Worm (Caenorhabditis elegans) whole organism, L2 larva: Measurements from ENCODE around the gene R04D3.3.

Experiments used
- C34F6.9 ChIP-seq: fragments of 150-350 bp; optimal IDR thresholded peaks from 2 replicates; lab custom pipeline; 2014; ENCODE audit warnings: missing biosample characterization, missing genetic modification characterization
- F13H6.1 ChIP-seq: sonication (generic microtip); optimal IDR thresholded peaks from 2 replicates; lab custom pipeline; 2016; ENCODE audit warnings: missing genetic modification characterization, missing compliant biosample characterization
- R02D3.7 ChIP-seq: fragments of 150-350 bp; optimal IDR thresholded peaks from 2 replicates; lab custom pipeline; 2014; ENCODE audit warnings: missing biosample characterization, missing genetic modification characterization
- Y55F3AM.14 ChIP-seq: fragments of 200-800 bp; sonication (Bioruptor generic); optimal IDR thresholded peaks from 2 replicates; lab custom pipeline; 2018; ENCODE audit warnings: mild to moderate bottlenecking, missing genetic modification characterization, missing compliant biosample characterization
- ZK546.5 ChIP-seq: sonication (generic microtip); optimal IDR thresholded peaks from 2 replicates; lab custom pipeline; 2017; ENCODE audit warnings: missing biosample characterization, missing genetic modification characterization
- alr-1 ChIP-seq: fragments of 150-350 bp; optimal IDR thresholded peaks from 2 replicates; lab custom pipeline; 2014; ENCODE audit warnings: missing biosample characterization, missing genetic modification characterization
- ama-1 ChIP-seq: fragments of 150-350 bp; optimal IDR thresholded peaks from 2 replicates; lab custom pipeline; 2018; ENCODE audit warnings: inconsistent platforms
- blmp-1 ChIP-seq: sonication (generic microtip); optimal IDR thresholded peaks from 2 replicates; lab custom pipeline; 2017; ENCODE audit warnings: missing genetic modification characterization, mild to moderate bottlenecking, missing compliant biosample characterization, antibody characterized with exemption, moderate library complexity; ENCODE audit not compliant: insufficient read depth
- ceh-16 ChIP-seq: fragments of 150-350 bp; optimal IDR thresholded peaks from 2 replicates; lab custom pipeline; 2014; ENCODE audit warnings: missing biosample characterization, missing genetic modification characterization
- ceh-82 ChIP-seq: fragments of 150-350 bp; optimal IDR thresholded peaks from 2 replicates; lab custom pipeline; 2014; ENCODE audit warnings: missing biosample characterization, missing genetic modification characterization
- crh-2 ChIP-seq: sonication (generic microtip); optimal IDR thresholded peaks from 2 replicates; lab custom pipeline; 2017; ENCODE audit warnings: missing biosample characterization, missing genetic modification characterization
- dmd-4 ChIP-seq: sonication (generic microtip); optimal IDR thresholded peaks from 2 replicates; lab custom pipeline; 2017; ENCODE audit warnings: missing biosample characterization, missing genetic modification characterization
- elt-1 ChIP-seq: fragments of 150-350 bp; optimal IDR thresholded peaks from 2 replicates; lab custom pipeline; 2014; ENCODE audit warnings: missing biosample characterization, missing genetic modification characterization
- elt-3 ChIP-seq: sonication (generic microtip); optimal IDR thresholded peaks from 2 replicates; lab custom pipeline; 2017; ENCODE audit warnings: missing biosample characterization, missing genetic modification characterization
- fos-1 ChIP-seq: fragments of 150-350 bp; optimal IDR thresholded peaks from 2 replicates; lab custom pipeline; 2014; ENCODE audit warnings: missing biosample characterization, missing genetic modification characterization
- lin-11 ChIP-seq: fragments of 150-350 bp; sonication (generic microtip); optimal IDR thresholded peaks from 2 replicates; lab custom pipeline; 2014; ENCODE audit warnings: missing biosample characterization, missing genetic modification characterization, inconsistent platforms, mixed read lengths
- lsy-2 ChIP-seq, 2 experiments: fragments of 150-350 bp in 1 of 2; sonication (generic microtip) in 1 of 2; optimal IDR thresholded peaks; 2 replicates each; lab custom pipeline; 2014 to 2017; ENCODE audit warnings: missing biosample characterization in 2 of 2, missing genetic modification characterization in 2 of 2
- mab-5 ChIP-seq: fragments of 150-350 bp; optimal IDR thresholded peaks from 2 replicates; lab custom pipeline; 2014; ENCODE audit warnings: missing biosample characterization, missing genetic modification characterization
- mdl-1 ChIP-seq, 2 experiments: fragments of 150-350 bp in 1 of 2; sonication (generic microtip) in 1 of 2; optimal IDR thresholded peaks; 2 replicates each; lab custom pipeline; 2017; ENCODE audit warnings: missing biosample characterization in 2 of 2, missing genetic modification characterization in 2 of 2
- nhr-10 ChIP-seq: sonication (generic microtip); optimal IDR thresholded peaks from 2 replicates; lab custom pipeline; 2017; ENCODE audit warnings: missing biosample characterization, missing genetic modification characterization
- nhr-12 ChIP-seq: fragments of 150-350 bp; optimal IDR thresholded peaks from 2 replicates; lab custom pipeline; 2014; ENCODE audit warnings: missing biosample characterization, missing genetic modification characterization
- nhr-129 ChIP-seq: fragments of 150-350 bp; optimal IDR thresholded peaks from 2 replicates; lab custom pipeline; 2014; ENCODE audit warnings: missing biosample characterization, missing genetic modification characterization
- nhr-21 ChIP-seq: fragments of 150-350 bp; optimal IDR thresholded peaks from 2 replicates; lab custom pipeline; 2014; ENCODE audit warnings: missing biosample characterization, missing genetic modification characterization
- nhr-23 ChIP-seq: fragments of 150-350 bp; optimal IDR thresholded peaks from 2 replicates; lab custom pipeline; 2014; ENCODE audit warnings: missing biosample characterization, missing genetic modification reagents, missing genetic modification characterization
- nhr-237 ChIP-seq: fragments of 150-350 bp; optimal IDR thresholded peaks from 2 replicates; lab custom pipeline; 2014; ENCODE audit warnings: missing biosample characterization, missing genetic modification characterization
- nhr-25 ChIP-seq: fragments of 150-350 bp; sonication (generic microtip); optimal IDR thresholded peaks from 3 replicates; lab custom pipeline; 2014; ENCODE audit warnings: missing biosample characterization, missing genetic modification characterization
- nhr-6 ChIP-seq: fragments of 150-350 bp; optimal IDR thresholded peaks from 2 replicates; lab custom pipeline; 2014; ENCODE audit warnings: missing biosample characterization, missing genetic modification characterization
- skn-1 ChIP-seq: sonication (generic microtip); optimal IDR thresholded peaks from 2 replicates; lab custom pipeline; 2017; ENCODE audit warnings: missing biosample characterization, missing genetic modification characterization
- sma-3 ChIP-seq: sonication (generic microtip); optimal IDR thresholded peaks from 2 replicates; lab custom pipeline; 2016; ENCODE audit warnings: missing genetic modification reagents, missing genetic modification characterization, missing compliant biosample characterization
- sma-9 ChIP-seq, 2 experiments: fragments of 150-350 bp in 1 of 2; sonication (generic microtip) in 1 of 2; optimal IDR thresholded peaks; 2 replicates each; lab custom pipeline; 2014 to 2016; ENCODE audit warnings: missing genetic modification characterization in 2 of 2, mild to moderate bottlenecking in 1 of 2, missing biosample characterization in 1 of 2, missing compliant biosample characterization in 1 of 2, missing genetic modification reagents in 1 of 2, moderate library complexity in 1 of 2
- snpc-4 ChIP-seq: fragments of 150-350 bp; optimal IDR thresholded peaks from 2 replicates; lab custom pipeline; 2014; ENCODE audit warnings: missing biosample characterization, missing genetic modification characterization
- unc-39 ChIP-seq: fragments of 150-350 bp; optimal IDR thresholded peaks from 2 replicates; lab custom pipeline; 2014; ENCODE audit warnings: missing biosample characterization, missing genetic modification characterization
- unc-55 ChIP-seq: fragments of 150-350 bp; sonication (generic microtip); optimal IDR thresholded peaks from 3 replicates; lab custom pipeline; 2014; ENCODE audit warnings: missing biosample characterization, missing genetic modification reagents, missing genetic modification characterization
- zag-1 ChIP-seq: fragments of 150-350 bp; optimal IDR thresholded peaks from 2 replicates; lab custom pipeline; 2014; ENCODE audit warnings: missing biosample characterization, missing genetic modification characterization
- ztf-1 ChIP-seq: fragments of 200-800 bp; sonication (Bioruptor generic); conservative IDR thresholded peaks from 2 replicates; pipeline ENCODE4 v1.3.6; 2022; ENCODE audit warnings: missing genetic modification characterization, missing compliant biosample characterization
- ztf-11 ChIP-seq: sonication (generic microtip); optimal IDR thresholded peaks from 2 replicates; lab custom pipeline; 2017; ENCODE audit warnings: missing biosample characterization, missing genetic modification characterization

Gene R04D3.3

DNA sequence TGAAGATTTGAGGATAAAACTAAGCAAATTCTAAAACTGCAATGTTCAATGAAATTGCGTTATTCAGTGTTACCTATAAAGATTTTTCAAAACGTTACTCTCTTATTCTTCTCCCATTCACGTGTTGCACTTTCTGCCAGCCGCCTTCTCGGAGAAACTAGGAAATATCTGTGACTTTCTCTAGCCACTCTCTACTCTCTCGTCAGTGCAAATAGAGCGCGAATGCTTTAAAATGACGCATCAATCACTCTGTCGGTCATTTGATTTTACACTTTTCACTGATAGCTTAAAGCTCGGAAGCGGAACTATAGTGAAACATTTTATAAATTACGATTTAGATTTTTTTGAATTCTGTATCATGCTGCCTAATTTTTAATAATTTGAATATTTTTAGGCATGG, 38.4 kb upstream of the R04D3.3 start (continued):
- no peak for TF ChIP-seq ztf-1 (GFP tag; lab: Robert Waterston, UW)
- peak; percentile 85 for TF ChIP-seq sma-3
- TF ChIP-seq unc-55 (GFP tag; lab: Kevin White, UChicago): peak; percentile 87
- no peak for TF ChIP-seq Y55F3AM.14
- no peak for TF ChIP-seq ama-1
- TF ChIP-seq lsy-2 (tag; optimal IDR thresholded peaks at IDR 0.05; lab: Kevin White, UChicago): peak in 1 of 2 experiments; percentile 81
- peak; percentile 85 for TF ChIP-seq crh-2
- no peak for TF ChIP-seq elt-1 (tag; lab: Kevin White, UChicago)
- peak; percentile 58 for TF ChIP-seq snpc-4
- TF ChIP-seq C34F6.9 (tag; lab: Kevin White, UChicago): peak; percentile 94
- no peak for TF ChIP-seq ceh-82 (tag; lab: Kevin White, UChicago)
- peak; percentile 89 for TF ChIP-seq sma-9 (GFP tag; optimal IDR thresholded peaks at IDR 0.05; lab: Kevin White, UChicago)
- no peak for TF ChIP-seq sma-9 (tag; optimal IDR thresholded peaks at IDR 0.05; lab: Kevin White, UChicago)
- peak; percentile 94 for TF ChIP-seq nhr-129 (tag; lab: Kevin White, UChicago)
- peak; percentile 79 for TF ChIP-seq nhr-6
- no peak for TF ChIP-seq alr-1 (tag; lab: Kevin White, UChicago)
- peak; percentile 86 for TF ChIP-seq nhr-21 (tag; lab: Kevin White, UChicago)
- peak; percentile 28 for TF ChIP-seq lin-11
- no peak for TF ChIP-seq nhr-237 (tag; lab: Kevin White, UChicago)
- no peak for TF ChIP-seq nhr-10 (tag; lab: Kevin White, UChicago)
- no peak for TF ChIP-seq skn-1 (tag; lab: Kevin White, UChicago)
- no peak for TF ChIP-seq unc-39

DNA sequence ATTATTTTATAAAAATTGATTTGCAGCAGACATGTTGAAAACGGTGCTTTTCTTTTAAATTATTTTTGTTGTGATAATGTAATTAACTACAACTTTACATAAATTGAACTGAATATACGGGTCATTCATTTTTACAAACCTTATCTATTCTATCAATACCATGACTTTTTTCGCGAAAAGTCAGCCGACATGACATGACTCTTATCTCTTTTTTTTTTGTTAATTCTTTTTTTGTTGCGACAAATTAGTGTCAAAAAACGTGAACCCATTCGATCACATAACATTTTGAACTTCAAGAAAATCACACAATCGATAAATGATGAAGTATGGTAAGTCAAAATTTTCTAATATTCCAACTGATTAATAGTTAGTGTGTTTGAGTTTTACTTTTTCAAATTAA, 37.6 kb upstream of the R04D3.3 start, which contains the start of gene sir-2.2:
sir-2.2 (plus strand) TSS at position 34 of the 400 bp plus-strand sequence.
- peak; percentile 4 for TF ChIP-seq sma-3
- peak; percentile 43 for TF ChIP-seq nhr-21 (tag; lab: Kevin White, UChicago)
- peak; percentile 19 for TF ChIP-seq F13H6.1 (tag; lab: Kevin White, UChicago)
- peak; percentile 23 for TF ChIP-seq crh-2
- peak; percentile 84 for TF ChIP-seq fos-1 (tag; lab: Kevin White, UChicago)
- peak; percentile 39 for TF ChIP-seq nhr-25 (tag; lab: Kevin White, UChicago)
- TF ChIP-seq zag-1 (tag; lab: Kevin White, UChicago): no peak
- no peak for TF ChIP-seq lin-11
- peak; percentile 74 for TF ChIP-seq sma-9 (GFP tag; optimal IDR thresholded peaks at IDR 0.05; lab: Kevin White, UChicago)
- no peak for TF ChIP-seq sma-9 (tag; optimal IDR thresholded peaks at IDR 0.05; lab: Kevin White, UChicago)

ce11 chrX:13325039-13325438, 34.6 kb upstream of the R04D3.3 start:
- TF ChIP-seq dmd-4 (tag; lab: Kevin White, UChicago): no peak
- no peak for TF ChIP-seq zag-1 (tag; lab: Kevin White, UChicago)
- no peak for TF ChIP-seq nhr-12 (tag; lab: Kevin White, UChicago)
- no peak for TF ChIP-seq elt-3
- TF ChIP-seq nhr-6: no peak
- no peak for TF ChIP-seq C34F6.9 (tag; lab: Kevin White, UChicago)
- TF ChIP-seq ZK546.5 (tag; lab: Kevin White, UChicago): no peak
- TF ChIP-seq blmp-1 (tag; lab: Kevin White, UChicago): peak; percentile 67
- peak in 1 of 2 experiments; percentile 14 for TF ChIP-seq lsy-2 (tag; optimal IDR thresholded peaks at IDR 0.05; lab: Kevin White, UChicago)
- TF ChIP-seq unc-55 (GFP tag; lab: Kevin White, UChicago): no peak
- TF ChIP-seq mab-5 (tag; lab: Kevin White, UChicago): peak; percentile 28
- TF ChIP-seq ceh-16 (tag; lab: Kevin White, UChicago): no peak
- TF ChIP-seq nhr-21 (tag; lab: Kevin White, UChicago): peak; percentile 70
- peak; percentile 42 for TF ChIP-seq sma-9 (GFP tag; optimal IDR thresholded peaks at IDR 0.05; lab: Kevin White, UChicago)
- no peak for TF ChIP-seq sma-9 (tag; optimal IDR thresholded peaks at IDR 0.05; lab: Kevin White, UChicago)
- TF ChIP-seq ceh-82 (tag; lab: Kevin White, UChicago): no peak
- TF ChIP-seq nhr-25 (tag; lab: Kevin White, UChicago): peak; percentile 81
- no peak for TF ChIP-seq crh-2
- TF ChIP-seq F13H6.1 (tag; lab: Kevin White, UChicago): no peak
- no peak for TF ChIP-seq nhr-237 (tag; lab: Kevin White, UChicago)
- TF ChIP-seq sma-3: peak; percentile 67
- TF ChIP-seq R02D3.7 (tag; lab: Kevin White, UChicago): no peak
- TF ChIP-seq nhr-23: no peak
- TF ChIP-seq fos-1 (tag; lab: Kevin White, UChicago): peak; percentile 58
- no peak for TF ChIP-seq ztf-11 (tag; lab: Kevin White, UChicago)
- TF ChIP-seq snpc-4: no peak
- no peak for TF ChIP-seq mdl-1 (tag; optimal IDR thresholded peaks at IDR 0.05; lab: Kevin White, UChicago)
